Worm (Caenorhabditis elegans): Measurements from ENCODE around the gene srb-11.

srb-11 gene

DNA sequence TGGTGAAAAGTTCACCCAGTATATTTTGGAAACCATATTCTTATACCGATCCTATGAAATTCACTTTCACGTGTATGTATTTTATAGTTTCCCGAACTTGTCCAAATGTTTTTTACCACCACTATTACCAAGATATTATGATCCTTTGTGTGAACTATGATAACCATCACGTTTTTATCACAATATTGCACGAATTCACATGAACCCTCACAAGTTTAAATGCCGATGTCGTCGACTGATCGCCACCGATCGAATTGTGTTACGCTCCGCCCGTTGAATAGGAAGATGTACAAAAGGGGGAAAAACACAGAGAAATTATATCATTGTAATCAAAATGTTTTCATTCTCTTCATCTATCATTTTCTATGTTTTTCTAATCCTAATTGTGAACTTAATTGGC, 15.6 kb upstream of the srb-11 start:
- TF ChIP-seq pha-4 (tag; optimal IDR thresholded peaks at IDR 0.05) (no peak), M03D4.4 (tag; optimal IDR thresholded peaks at IDR 0.05) (no peak), sptf-1 (tag; optimal IDR thresholded peaks at IDR 0.05) (no peak), snpc-4 (tag; optimal IDR thresholded peaks at IDR 0.05) (no peak), flh-1 (GFP tag; optimal IDR thresholded peaks at IDR 0.05) (no peak), bed-3 (GFP tag; optimal IDR thresholded peaks at IDR 0.05) (no peak), zip-8 (tag; optimal IDR thresholded peaks at IDR 0.05) (no peak), mep-1 (tag; optimal IDR thresholded peaks at IDR 0.05) (no peak), elt-3 (tag; optimal IDR thresholded peaks at IDR 0.05) (no peak)

DNA sequence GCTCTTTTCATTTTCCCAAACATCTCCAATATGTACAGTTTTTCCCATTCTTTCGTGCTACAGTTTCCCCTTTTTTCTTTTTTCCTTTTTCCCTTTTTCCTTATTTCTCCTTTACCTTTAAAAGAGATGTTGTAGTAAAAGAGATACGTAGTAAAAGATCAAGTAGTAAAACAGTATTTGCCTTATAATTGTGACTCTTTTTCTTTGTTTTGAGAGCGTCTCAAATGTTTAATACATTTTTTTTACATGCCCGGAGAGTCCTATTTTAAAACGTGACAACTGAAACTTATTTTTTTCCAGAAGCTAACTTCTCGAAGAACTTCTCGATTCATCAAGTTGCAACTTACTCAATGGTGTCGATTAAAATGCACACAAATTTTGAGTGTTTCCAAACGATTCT, 15.1 kb upstream of the srb-11 start, which contains the start of gene F23F12.12:
F23F12.12 (plus strand) TSS at position 301 of the 400 bp plus-strand sequence.
- no peak for TF ChIP-seq sptf-1 (tag; optimal IDR thresholded peaks at IDR 0.05)
- no peak for TF ChIP-seq ham-2 (GFP tag; optimal IDR thresholded peaks at IDR 0.05)
- no peak for TF ChIP-seq nhr-28 (tag; optimal IDR thresholded peaks at IDR 0.05)
- no peak for TF ChIP-seq nhr-2 (tag; optimal IDR thresholded peaks at IDR 0.05)
- no peak for TF ChIP-seq blmp-1 (tag; optimal IDR thresholded peaks at IDR 0.05)
- TF ChIP-seq mep-1 (tag; optimal IDR thresholded peaks at IDR 0.05): no peak

ce11 chrIII:6500032-6500564, 7.4 kb upstream of the srb-11 start, which contains the start of gene F23F12.3:
TSS of gene F23F12.3 (plus strand) at chrIII:6500514.
- TF ChIP-seq bed-3 (GFP tag; optimal IDR thresholded peaks at IDR 0.05): no peak
- no peak for TF ChIP-seq ces-1 (GFP tag; optimal IDR thresholded peaks at IDR 0.05)
- no peak for TF ChIP-seq mls-2 (tag; optimal IDR thresholded peaks at IDR 0.05)
- TF ChIP-seq mab-5 (tag; optimal IDR thresholded peaks at IDR 0.05): no peak
- TF ChIP-seq ceh-39 (tag; optimal IDR thresholded peaks at IDR 0.05): no peak
- TF ChIP-seq nhr-12 (tag; optimal IDR thresholded peaks at IDR 0.05): no peak
- TF ChIP-seq M03D4.4 (tag; optimal IDR thresholded peaks at IDR 0.05): no peak
- no peak for TF ChIP-seq unc-62 (GFP tag; optimal IDR thresholded peaks at IDR 0.05)
- no peak for TF ChIP-seq lsy-2 (tag; optimal IDR thresholded peaks at IDR 0.05)
- TF ChIP-seq flh-1 (GFP tag; optimal IDR thresholded peaks at IDR 0.05): no peak
- no peak for TF ChIP-seq elt-3 (tag; optimal IDR thresholded peaks at IDR 0.05)

ce11 chrIII:6499102-6499501, 6.4 kb upstream of the srb-11 start:
- TF ChIP-seq unc-39 (tag; optimal IDR thresholded peaks at IDR 0.05): no peak
- TF ChIP-seq cnd-1 (tag; optimal IDR thresholded peaks at IDR 0.05): no peak
- no peak for TF ChIP-seq bed-3 (GFP tag; optimal IDR thresholded peaks at IDR 0.05)
- no peak for TF ChIP-seq ham-2 (GFP tag; optimal IDR thresholded peaks at IDR 0.05)
- no peak for TF ChIP-seq drap-1 (GFP tag; optimal IDR thresholded peaks at IDR 0.05)
- no peak for TF ChIP-seq mab-5 (tag; optimal IDR thresholded peaks at IDR 0.05)
- no peak for TF ChIP-seq tbx-8 (GFP tag; optimal IDR thresholded peaks at IDR 0.05)
- no peak for TF ChIP-seq mep-1 (tag; optimal IDR thresholded peaks at IDR 0.05)
- no peak for TF ChIP-seq elt-1 (tag; optimal IDR thresholded peaks at IDR 0.05; ENCODE audit: borderline replicate concordance, insufficient read depth)
- no peak for TF ChIP-seq sem-2 (GFP tag; optimal IDR thresholded peaks at IDR 0.05)
- no peak for TF ChIP-seq ces-1 (GFP tag; optimal IDR thresholded peaks at IDR 0.05)
- no peak for TF ChIP-seq ceh-43 (GFP tag; optimal IDR thresholded peaks at IDR 0.05)
- TF ChIP-seq nhr-28 (tag; optimal IDR thresholded peaks at IDR 0.05): no peak
- no peak for TF ChIP-seq flh-1 (GFP tag; optimal IDR thresholded peaks at IDR 0.05)

- TF ChIP-seq bed-3 (GFP tag; optimal IDR thresholded peaks at IDR 0.05): no peak
- no peak for TF ChIP-seq nhr-2 (tag; optimal IDR thresholded peaks at IDR 0.05)
These were observed 5.5 kb upstream of the srb-11 start, which contains the start of gene sdz-15 for ce11 chrIII:6498176-6498575. TSS of gene sdz-15 (plus strand) at chrIII:6498476.

DNA sequence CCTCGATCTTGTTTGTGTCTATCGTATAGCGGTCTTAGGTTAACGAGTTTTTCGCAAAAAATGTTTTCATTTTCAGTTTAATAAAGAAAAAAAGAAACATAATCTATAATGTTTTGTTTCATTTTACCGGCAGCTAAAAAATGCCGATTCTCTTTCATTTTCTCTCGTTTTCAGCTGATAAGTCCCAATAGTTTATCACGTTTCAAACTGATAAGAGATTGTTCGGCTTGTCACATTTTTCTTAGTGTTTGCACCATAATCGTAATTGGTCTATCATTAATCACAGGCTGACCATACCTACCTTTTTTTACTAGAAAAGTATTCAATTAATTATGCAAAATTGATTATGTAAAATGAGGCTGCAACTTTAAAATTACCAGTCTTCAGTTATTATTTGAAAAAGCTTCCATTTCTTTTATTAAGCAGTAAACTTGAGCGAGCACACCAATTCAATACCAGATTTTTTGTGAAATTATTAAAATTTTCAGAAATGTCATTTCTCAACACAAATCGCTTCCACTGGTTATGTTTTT, 2.5 kb upstream of the srb-11 start, which contains the start of gene F23F12.13:
F23F12.13 (plus strand) TSS at position 483 of the 533 bp plus-strand sequence.
- TF ChIP-seq elt-1 (tag; optimal IDR thresholded peaks at IDR 0.05; ENCODE audit: borderline replicate concordance, insufficient read depth): no peak
- TF ChIP-seq ceh-39 (tag; optimal IDR thresholded peaks at IDR 0.05): no peak
- no peak for TF ChIP-seq lsy-2 (tag; optimal IDR thresholded peaks at IDR 0.05)
- no peak for TF ChIP-seq hlh-1 (tag; optimal IDR thresholded peaks at IDR 0.05)
- no peak for TF ChIP-seq tbx-8 (GFP tag; optimal IDR thresholded peaks at IDR 0.05)
- no peak for TF ChIP-seq ztf-11 (tag; optimal IDR thresholded peaks at IDR 0.05)
- TF ChIP-seq unc-39 (tag; optimal IDR thresholded peaks at IDR 0.05): no peak
- no peak for TF ChIP-seq zip-8 (tag; optimal IDR thresholded peaks at IDR 0.05)
- TF ChIP-seq lin-13 (tag; optimal IDR thresholded peaks at IDR 0.05): no peak
- TF ChIP-seq blmp-1 (tag; optimal IDR thresholded peaks at IDR 0.05): no peak
- no peak for TF ChIP-seq drap-1 (GFP tag; optimal IDR thresholded peaks at IDR 0.05)
- no peak for TF ChIP-seq bed-3 (GFP tag; optimal IDR thresholded peaks at IDR 0.05)
